Fruit fly (Drosophila melanogaster) whole organism, embryonic: Measurements from ENCODE around the gene Ccp84Aa.

Experiments
- Ada2b ChIP-seq: fragments of 200-800 bp; sonication (Bioruptor generic); IDR thresholded peaks from 2 replicates; pipeline ENCODE4 v1.3.6; 2022; ENCODE audit warnings: missing biosample characterization, missing genetic modification characterization
- Asciz ChIP-seq: fragments of 200-800 bp; sonication (Bioruptor generic); optimal IDR thresholded peaks from 2 replicates; lab custom pipeline; 2017; ENCODE audit warnings: missing biosample characterization, mild to moderate bottlenecking, missing genetic modification characterization, missing genetic modification reagents
- CG10209 ChIP-seq: fragments of 200-800 bp; sonication (Bioruptor generic); optimal IDR thresholded peaks from 3 replicates; lab custom pipeline; 2017; ENCODE audit warnings: missing biosample characterization, mild to moderate bottlenecking, missing genetic modification characterization, missing genetic modification reagents
- CG10267 ChIP-seq: fragments of 200-800 bp; sonication (Bioruptor generic); optimal IDR thresholded peaks from 2 replicates; lab custom pipeline; 2018; ENCODE audit warnings: missing biosample characterization, mild to moderate bottlenecking, missing genetic modification characterization, moderate library complexity
- CG12769 ChIP-seq: fragments of 200-800 bp; sonication (Bioruptor generic); optimal IDR thresholded peaks from 2 replicates; lab custom pipeline; 2019; ENCODE audit warnings: missing biosample characterization, mild to moderate bottlenecking, missing genetic modification characterization, moderate library complexity
- CG13123 ChIP-seq: fragments of 200-800 bp; sonication (Bioruptor generic); optimal IDR thresholded peaks from 2 replicates; lab custom pipeline; 2016; ENCODE audit warnings: missing biosample characterization, missing genetic modification characterization
- CG13296 ChIP-seq: fragments of 200-800 bp; sonication (Bioruptor generic); optimal IDR thresholded peaks from 3 replicates; lab custom pipeline; 2018; ENCODE audit warnings: missing biosample characterization, mild to moderate bottlenecking, missing genetic modification characterization
- CG13624 ChIP-seq: fragments of 200-800 bp; sonication (Bioruptor generic); optimal IDR thresholded peaks from 2 replicates; lab custom pipeline; 2016; ENCODE audit warnings: missing biosample characterization, missing genetic modification characterization
- CG15011 ChIP-seq: fragments of 200-800 bp; sonication (Bioruptor generic); optimal IDR thresholded peaks from 3 replicates; lab custom pipeline; 2018; ENCODE audit warnings: missing biosample characterization, mild to moderate bottlenecking, missing genetic modification characterization
- CG17361 ChIP-seq: fragments of 200-800 bp; sonication (Bioruptor generic); IDR thresholded peaks from 3 replicates; pipeline ENCODE4 v1.3.6; 2022; ENCODE audit warnings: missing biosample characterization, missing genetic modification characterization
- CG17802 ChIP-seq: fragments of 200-800 bp; sonication (Bioruptor generic); optimal IDR thresholded peaks from 2 replicates; lab custom pipeline; 2018; ENCODE audit warnings: missing biosample characterization, mild to moderate bottlenecking, missing genetic modification characterization, moderate library complexity
- CG2116 ChIP-seq: fragments of 200-800 bp; sonication (Bioruptor generic); optimal IDR thresholded peaks from 3 replicates; lab custom pipeline; 2018; ENCODE audit warnings: missing biosample characterization, mild to moderate bottlenecking, missing genetic modification characterization
- CG2712 ChIP-seq: fragments of 200-800 bp; optimal IDR thresholded peaks from 3 replicates; lab custom pipeline; 2019; ENCODE audit warnings: missing biosample characterization, mild to moderate bottlenecking, missing genetic modification characterization, moderate library complexity
- CG3407 ChIP-seq: fragments of 200-800 bp; sonication (Bioruptor generic); optimal IDR thresholded peaks from 2 replicates; lab custom pipeline; 2018; ENCODE audit warnings: missing biosample characterization, mild to moderate bottlenecking, missing genetic modification characterization
- CG4707 ChIP-seq: fragments of 200-800 bp; sonication (Bioruptor generic); optimal IDR thresholded peaks from 2 replicates; lab custom pipeline; 2018; ENCODE audit warnings: missing biosample characterization, mild to moderate bottlenecking, missing genetic modification characterization, moderate library complexity
- CG5245 ChIP-seq: fragments of 200-800 bp; sonication (Bioruptor generic); optimal IDR thresholded peaks from 3 replicates; lab custom pipeline; 2016; ENCODE audit warnings: missing biosample characterization, missing genetic modification characterization
- CG6765 ChIP-seq: fragments of 200-800 bp; sonication (Bioruptor generic); optimal IDR thresholded peaks from 3 replicates; lab custom pipeline; 2017; ENCODE audit warnings: missing biosample characterization, mild to moderate bottlenecking, missing genetic modification characterization
- CG6813 ChIP-seq: fragments of 200-800 bp; sonication (Bioruptor generic); optimal IDR thresholded peaks from 2 replicates; lab custom pipeline; 2017; ENCODE audit warnings: missing biosample characterization, missing genetic modification characterization, mild to moderate bottlenecking, moderate library complexity, missing genetic modification reagents
- CG7556 ChIP-seq: fragments of 200-800 bp; sonication (Bioruptor generic); optimal IDR thresholded peaks from 2 replicates; lab custom pipeline; 2017; ENCODE audit warnings: missing biosample characterization, mild to moderate bottlenecking, missing genetic modification characterization
- CG7745 ChIP-seq: fragments of 200-800 bp; sonication (Bioruptor generic); optimal IDR thresholded peaks from 2 replicates; lab custom pipeline; 2018; ENCODE audit warnings: missing biosample characterization, mild to moderate bottlenecking, missing genetic modification characterization, moderate library complexity
- CG8359 ChIP-seq: fragments of 200-800 bp; sonication (Bioruptor generic); optimal IDR thresholded peaks from 2 replicates; lab custom pipeline; 2017; ENCODE audit warnings: missing biosample characterization, mild to moderate bottlenecking, missing genetic modification characterization, borderline replicate concordance
- CG9932 ChIP-seq: fragments of 200-800 bp; sonication (Bioruptor generic); IDR thresholded peaks from 2 replicates; pipeline ENCODE4 v1.3.6; 2022; ENCODE audit warnings: missing biosample characterization, missing genetic modification characterization
- CoRest ChIP-seq: fragments of 200-800 bp; sonication (Bioruptor generic); optimal IDR thresholded peaks from 3 replicates; lab custom pipeline; 2018; ENCODE audit warnings: missing biosample characterization, mild to moderate bottlenecking, missing genetic modification characterization, moderate library complexity
- CrebB ChIP-seq: fragments of 200-800 bp; sonication (Bioruptor generic); optimal IDR thresholded peaks from 3 replicates; lab custom pipeline; 2018; ENCODE audit warnings: missing biosample characterization, mild to moderate bottlenecking, missing genetic modification characterization
- H2.0 ChIP-seq: fragments of 200-800 bp; sonication (Bioruptor generic); IDR thresholded peaks from 2 replicates; pipeline ENCODE4 v1.3.6; 2022; ENCODE audit warnings: missing biosample characterization, missing genetic modification characterization
- Lpt ChIP-seq: fragments of >200 bp; optimal IDR thresholded peaks from 2 replicates; lab custom pipeline; 2018; ENCODE audit warnings: missing biosample characterization, missing genetic modification characterization
- NC2β ChIP-seq: fragments of 200-800 bp; sonication (Bioruptor generic); optimal IDR thresholded peaks from 2 replicates; lab custom pipeline; 2016; ENCODE audit warnings: missing biosample characterization, missing genetic modification characterization
- Neu2 ChIP-seq: fragments of 200-800 bp; sonication (Bioruptor generic); optimal IDR thresholded peaks from 3 replicates; lab custom pipeline; 2016; ENCODE audit warnings: missing biosample characterization, missing genetic modification characterization, borderline replicate concordance
- PHDP ChIP-seq: fragments of 200-800 bp; sonication (Bioruptor generic); optimal IDR thresholded peaks from 3 replicates; lab custom pipeline; 2018; ENCODE audit warnings: missing biosample characterization, mild to moderate bottlenecking, missing genetic modification characterization, moderate library complexity
- Sox100B ChIP-seq: fragments of 200-800 bp; sonication (Bioruptor generic); optimal IDR thresholded peaks from 3 replicates; lab custom pipeline; 2018; ENCODE audit warnings: missing biosample characterization, mild to moderate bottlenecking, missing genetic modification characterization
- Sry-β ChIP-seq: fragments of 200-800 bp; sonication (Bioruptor generic); optimal IDR thresholded peaks from 2 replicates; lab custom pipeline; 2018; ENCODE audit warnings: missing biosample characterization, mild to moderate bottlenecking, missing genetic modification characterization, moderate library complexity
- TFAM ChIP-seq: fragments of 200-800 bp; sonication (Bioruptor generic); optimal IDR thresholded peaks from 2 replicates; lab custom pipeline; 2017; ENCODE audit warnings: missing biosample characterization, missing genetic modification characterization, inconsistent platforms
- Xrp1 ChIP-seq: fragments of 200-800 bp; sonication (Bioruptor generic); IDR thresholded peaks from 2 replicates; pipeline ENCODE4 v1.3.6; 2022; ENCODE audit warnings: missing biosample characterization, missing genetic modification characterization
- abd-A ChIP-seq: fragments of 200-800 bp; sonication (Bioruptor generic); optimal IDR thresholded peaks from 3 replicates; lab custom pipeline; 2019; ENCODE audit warnings: missing biosample characterization, mild to moderate bottlenecking, missing genetic modification characterization, moderate library complexity
- ac ChIP-seq: fragments of 200-800 bp; sonication (Bioruptor generic); optimal IDR thresholded peaks from 3 replicates; lab custom pipeline; 2017; ENCODE audit warnings: missing biosample characterization, mild to moderate bottlenecking, missing genetic modification characterization
- bab2 ChIP-seq: fragments of 200-800 bp; sonication (Bioruptor generic); optimal IDR thresholded peaks from 2 replicates; lab custom pipeline; 2016; ENCODE audit warnings: missing biosample characterization, missing genetic modification characterization
- bcd ChIP-seq: fragments of 200-800 bp; sonication (Bioruptor generic); optimal IDR thresholded peaks from 2 replicates; lab custom pipeline; 2017; ENCODE audit warnings: missing biosample characterization, mild to moderate bottlenecking, missing genetic modification characterization
- da ChIP-seq: fragments of 200-800 bp; sonication (Bioruptor generic); optimal IDR thresholded peaks from 2 replicates; lab custom pipeline; 2016; ENCODE audit warnings: missing biosample characterization, missing genetic modification characterization
- fd102C ChIP-seq: fragments of 200-800 bp; sonication (Bioruptor generic); optimal IDR thresholded peaks from 2 replicates; lab custom pipeline; 2018; ENCODE audit warnings: missing biosample characterization, mild to moderate bottlenecking, missing genetic modification characterization, moderate library complexity
- kah ChIP-seq: fragments of 200-800 bp; sonication (Bioruptor generic); optimal IDR thresholded peaks from 2 replicates; lab custom pipeline; 2018; ENCODE audit warnings: missing biosample characterization, mild to moderate bottlenecking, missing genetic modification characterization
- lab ChIP-seq: fragments of 200-800 bp; sonication (Bioruptor generic); optimal IDR thresholded peaks from 3 replicates; lab custom pipeline; 2017; ENCODE audit warnings: missing biosample characterization, missing genetic modification characterization, mild to moderate bottlenecking, moderate library complexity, missing genetic modification reagents
- lov ChIP-seq, 2 experiments: fragments of 200-800 bp in 1 of 2; fragments of >200 bp in 1 of 2; sonication (Bioruptor generic) in 1 of 2; IDR thresholded peaks in 1 of 2; optimal IDR thresholded peaks in 1 of 2; 2 replicates in 1 of 2; 3 replicates in 1 of 2; pipeline versions ENCODE4 v1.3.6 to Lab custom; 2017 to 2022; ENCODE audit warnings: missing biosample characterization in 1 of 2, missing genetic modification characterization in 1 of 2
- maf-S ChIP-seq: fragments of 200-800 bp; sonication (Bioruptor generic); optimal IDR thresholded peaks from 2 replicates; lab custom pipeline; 2016; ENCODE audit warnings: missing biosample characterization, missing genetic modification characterization
- org-1 ChIP-seq: fragments of 200-800 bp; sonication (Bioruptor generic); optimal IDR thresholded peaks from 2 replicates; lab custom pipeline; 2017; ENCODE audit warnings: missing biosample characterization, missing genetic modification characterization
- sima ChIP-seq: fragments of 200-800 bp; sonication (Bioruptor generic); optimal IDR thresholded peaks from 2 replicates; lab custom pipeline; 2016; ENCODE audit warnings: missing biosample characterization, missing genetic modification characterization
- sug ChIP-seq: fragments of 200-800 bp; optimal IDR thresholded peaks from 2 replicates; lab custom pipeline; 2019; ENCODE audit warnings: missing biosample characterization, mild to moderate bottlenecking, missing genetic modification characterization, moderate library complexity
- twi ChIP-seq: fragments of 200-800 bp; optimal IDR thresholded peaks from 2 replicates; lab custom pipeline; 2019; ENCODE audit warnings: missing biosample characterization, mild to moderate bottlenecking, missing genetic modification characterization, moderate library complexity
- vnd ChIP-seq: fragments of 200-800 bp; sonication (Bioruptor generic); IDR thresholded peaks from 3 replicates; pipeline ENCODE4 v1.3.6; 2022; ENCODE audit warnings: missing biosample characterization, missing genetic modification characterization; ENCODE audit not compliant: partially characterized antibody
- zen ChIP-seq: fragments of 200-800 bp; sonication (Bioruptor generic); optimal IDR thresholded peaks from 3 replicates; lab custom pipeline; 2018; ENCODE audit warnings: missing biosample characterization, mild to moderate bottlenecking, missing genetic modification characterization, moderate library complexity

Gene Ccp84Aa

dm6 chr3R:6667245-6667644, 36.6 kb upstream of the Ccp84Aa start (continued):
- peak; percentile 46 for TF ChIP-seq twi (tag; lab: Kevin White, UChicago)
- peak; percentile 10 for TF ChIP-seq Sry-β (GFP tag; lab: Kevin White, UChicago)
- peak; percentile 55 for TF ChIP-seq NC2β
- no peak for TF ChIP-seq abd-A
- TF ChIP-seq CG17361 (GFP tag; lab: Robert Waterston, UW): peak; percentile 20; the same call in 1 of the 3 replicates
- TF ChIP-seq fd102C (GFP tag; lab: Kevin White, UChicago): peak; percentile 98
- TF ChIP-seq da (GFP tag; lab: Kevin White, UChicago): peak; percentile 46
- peak; percentile 78 for TF ChIP-seq zen (tag; lab: Kevin White, UChicago)
- peak; percentile 57 for TF ChIP-seq org-1
- no peak for TF ChIP-seq kah (GFP tag; lab: Kevin White, UChicago)
- TF ChIP-seq TFAM: peak; percentile 13
- no peak for TF ChIP-seq CG6765 (GFP tag; lab: Kevin White, UChicago)
- TF ChIP-seq CoRest (tag; lab: Kevin White, UChicago): peak; percentile 35
- TF ChIP-seq H2.0 (GFP tag; lab: Robert Waterston, UW): no peak
- peak; percentile 89 for TF ChIP-seq ac
- peak; percentile 4 for TF ChIP-seq bab2 (GFP tag; lab: Kevin White, UChicago)
- TF ChIP-seq CG5245: peak; percentile 5
- no peak for TF ChIP-seq CG13624
- TF ChIP-seq lab (GFP tag; lab: Kevin White, UChicago): peak; percentile 51
- TF ChIP-seq CG12769: no peak
- peak; percentile 56 for TF ChIP-seq CG8359 (GFP tag; lab: Kevin White, UChicago)
- TF ChIP-seq lov (optimal IDR thresholded peaks at IDR 0.05; lab: Kevin White, UChicago): no peak
- TF ChIP-seq lov (GFP tag; IDR thresholded peaks at IDR 0.05; lab: Robert Waterston, UW): peak; percentile 73; the same call in 1 of the 3 replicates
- TF ChIP-seq CG13296 (GFP tag; lab: Kevin White, UChicago): no peak
- peak; percentile 32 for TF ChIP-seq CG13123
- no peak for TF ChIP-seq bcd (GFP tag; lab: Kevin White, UChicago)
- peak; percentile 26 for TF ChIP-seq CG10267
- TF ChIP-seq CG15011: no peak
- TF ChIP-seq Sox100B: peak; percentile 20
- TF ChIP-seq Ada2b (GFP tag; lab: Robert Waterston, UW): no peak
- TF ChIP-seq sima (GFP tag; lab: Kevin White, UChicago): no peak
- no peak for TF ChIP-seq CG9932 (GFP tag; lab: Robert Waterston, UW)
- TF ChIP-seq CG3407 (GFP tag; lab: Kevin White, UChicago): peak; percentile 48
- no peak for TF ChIP-seq CG17802 (tag; lab: Kevin White, UChicago)
- TF ChIP-seq CG7556: peak; percentile 36
- peak; percentile 69 for TF ChIP-seq Xrp1 (GFP tag; lab: Robert Waterston, UW)
- peak; percentile 90 for TF ChIP-seq Neu2 (GFP tag; lab: Kevin White, UChicago)
- TF ChIP-seq sug: no peak
- TF ChIP-seq Asciz (GFP tag; lab: Kevin White, UChicago): peak; percentile 48
- peak; percentile 38 for TF ChIP-seq PHDP (tag; lab: Kevin White, UChicago)
- no peak for TF ChIP-seq vnd (GFP tag; lab: Robert Waterston, UW)
- TF ChIP-seq CG2116: peak; percentile 37
- TF ChIP-seq maf-S (GFP tag; lab: Kevin White, UChicago): no peak
- TF ChIP-seq CG4707: peak; percentile 26
- peak; percentile 71 for TF ChIP-seq CG10209 (GFP tag; lab: Kevin White, UChicago)
- TF ChIP-seq CG2712 (tag; lab: Kevin White, UChicago): peak; percentile 50
- TF ChIP-seq CG6813 (GFP tag; lab: Kevin White, UChicago): peak; percentile 81
- peak; percentile 83 for TF ChIP-seq CG7745 (tag; lab: Kevin White, UChicago)
- no peak for TF ChIP-seq Lpt (GFP tag; lab: Kevin White, UChicago)
- TF ChIP-seq CrebB (tag; lab: Kevin White, UChicago): peak; percentile 1
